Worm (Caenorhabditis elegans) whole organism, late embryonic: ENCODE results near the gene acr-3.

ENCODE experiments used
- C38D4.7 ChIP-seq: fragments of 200-800 bp; sonication (Bioruptor generic); optimal IDR thresholded peaks from 2 replicates; lab custom pipeline; 2018; ENCODE audit warnings: mild to moderate bottlenecking, missing genetic modification characterization, moderate library complexity, missing compliant biosample characterization
- K09A11.1 ChIP-seq: sonication (generic microtip); optimal IDR thresholded peaks from 2 replicates; lab custom pipeline; 2017; ENCODE audit warnings: antibody characterized with exemption, mild to moderate bottlenecking, missing genetic modification characterization, missing compliant biosample characterization; ENCODE audit not compliant: insufficient read depth
- ahr-1 ChIP-seq: sonication (generic microtip); optimal IDR thresholded peaks from 2 replicates; lab custom pipeline; 2016; ENCODE audit warnings: missing genetic modification characterization, missing compliant biosample characterization
- ceh-14 ChIP-seq: sonication (generic microtip); optimal IDR thresholded peaks from 2 replicates; lab custom pipeline; 2016; ENCODE audit warnings: missing genotype, missing genetic modification characterization, missing compliant biosample characterization
- ceh-18 ChIP-seq: sonication (generic microtip); optimal IDR thresholded peaks from 2 replicates; lab custom pipeline; 2016; ENCODE audit warnings: missing genetic modification characterization, missing compliant biosample characterization
- ceh-19 ChIP-seq: fragments of 200-800 bp; sonication (Bioruptor generic); optimal IDR thresholded peaks from 2 replicates; lab custom pipeline; 2018; ENCODE audit warnings: mild to moderate bottlenecking, missing genetic modification characterization, missing compliant biosample characterization
- ceh-30 ChIP-seq: fragments of 150-350 bp; optimal IDR thresholded peaks from 2 replicates; lab custom pipeline; 2014; ENCODE audit warnings: missing biosample characterization, missing genetic modification characterization
- ceh-45 ChIP-seq: fragments of 200-800 bp; sonication (Bioruptor generic); IDR thresholded peaks from 2 replicates; pipeline ENCODE4 v1.3.6; 2022; ENCODE audit warnings: missing genetic modification reagents, missing genetic modification characterization, missing compliant biosample characterization
- ceh-48 ChIP-seq: sonication (generic microtip); optimal IDR thresholded peaks from 2 replicates; lab custom pipeline; 2016; ENCODE audit warnings: missing genetic modification characterization, inconsistent platforms, missing compliant biosample characterization
- dmd-4 ChIP-seq: sonication (generic microtip); optimal IDR thresholded peaks from 2 replicates; lab custom pipeline; 2016; ENCODE audit warnings: borderline replicate concordance, missing genetic modification characterization, missing compliant biosample characterization
- elt-2 ChIP-seq: sonication (generic microtip); optimal IDR thresholded peaks from 2 replicates; lab custom pipeline; 2016; ENCODE audit warnings: missing genetic modification reagents, missing genetic modification characterization, missing compliant biosample characterization
- eyg-1 ChIP-seq: sonication (generic microtip); optimal IDR thresholded peaks from 2 replicates; lab custom pipeline; 2016; ENCODE audit warnings: missing genotype, missing genetic modification characterization, missing compliant biosample characterization
- hlh-30 ChIP-seq: sonication (generic microtip); optimal IDR thresholded peaks from 2 replicates; lab custom pipeline; 2017; ENCODE audit warnings: antibody characterized with exemption, missing genetic modification characterization, missing compliant biosample characterization; ENCODE audit not compliant: insufficient read depth
- hlh-6 ChIP-seq: sonication (generic microtip); optimal IDR thresholded peaks from 2 replicates; lab custom pipeline; 2016; ENCODE audit warnings: missing genotype, missing genetic modification characterization, missing compliant biosample characterization
- lin-11 ChIP-seq: fragments of 200-800 bp; sonication (Bioruptor generic); optimal IDR thresholded peaks from 2 replicates; lab custom pipeline; 2018; ENCODE audit warnings: mild to moderate bottlenecking, missing genetic modification characterization, missing compliant biosample characterization
- madf-2 ChIP-seq: sonication (generic microtip); optimal IDR thresholded peaks from 2 replicates; lab custom pipeline; 2017; ENCODE audit warnings: missing genetic modification characterization, missing compliant biosample characterization
- mec-3 ChIP-seq: sonication (generic microtip); optimal IDR thresholded peaks from 2 replicates; lab custom pipeline; 2016; ENCODE audit warnings: borderline replicate concordance, missing genetic modification characterization, missing compliant biosample characterization
- nfya-1 ChIP-seq: sonication (generic microtip); optimal IDR thresholded peaks from 2 replicates; lab custom pipeline; 2017; ENCODE audit warnings: missing genetic modification characterization, mild to moderate bottlenecking, missing compliant biosample characterization, antibody characterized with exemption, moderate library complexity
- nhr-11 ChIP-seq: fragments of 150-350 bp; optimal IDR thresholded peaks from 2 replicates; lab custom pipeline; 2014; ENCODE audit warnings: missing biosample characterization, missing genetic modification characterization
- npax-4 ChIP-seq: sonication (generic microtip); optimal IDR thresholded peaks from 2 replicates; lab custom pipeline; 2016; ENCODE audit warnings: missing genetic modification characterization, missing compliant biosample characterization
- pqm-1 ChIP-seq: sonication (generic microtip); optimal IDR thresholded peaks from 2 replicates; lab custom pipeline; 2016; ENCODE audit warnings: missing genetic modification characterization, missing compliant biosample characterization
- pros-1 ChIP-seq: fragments of 150-350 bp; optimal IDR thresholded peaks from 2 replicates; lab custom pipeline; 2014; ENCODE audit warnings: missing biosample characterization, missing genetic modification reagents, missing genetic modification characterization
- ref-2 ChIP-seq: sonication (generic microtip); optimal IDR thresholded peaks from 2 replicates; lab custom pipeline; 2016; ENCODE audit warnings: missing genetic modification characterization, missing compliant biosample characterization
- rnt-1 ChIP-seq: sonication (generic microtip); optimal IDR thresholded peaks from 2 replicates; lab custom pipeline; 2016; ENCODE audit warnings: missing genetic modification characterization, missing compliant biosample characterization
- sox-2 ChIP-seq: fragments of 200-800 bp; sonication (Bioruptor generic); IDR thresholded peaks from 2 replicates; pipeline ENCODE4 v1.3.6; 2022; ENCODE audit warnings: missing genetic modification reagents, missing genetic modification characterization, missing compliant biosample characterization
- syd-9 ChIP-seq: sonication (generic microtip); optimal IDR thresholded peaks from 2 replicates; lab custom pipeline; 2016; ENCODE audit warnings: mild to moderate bottlenecking, missing genetic modification characterization, moderate library complexity, missing compliant biosample characterization
- tbx-7 ChIP-seq: sonication (generic microtip); optimal IDR thresholded peaks from 2 replicates; lab custom pipeline; 2016; ENCODE audit warnings: missing genotype, missing genetic modification characterization, missing compliant biosample characterization
- ttx-3 ChIP-seq: sonication (generic microtip); optimal IDR thresholded peaks from 2 replicates; lab custom pipeline; 2016; ENCODE audit warnings: missing genetic modification reagents, missing genetic modification characterization, missing compliant biosample characterization
- unc-3 ChIP-seq, 2 experiments: fragments of 200-800 bp in 1 of 2; sonication (Bioruptor generic) in 1 of 2; sonication (generic microtip) in 1 of 2; conservative IDR thresholded peaks in 1 of 2; optimal IDR thresholded peaks in 1 of 2; 2 replicates each; pipeline versions ENCODE4 v1.3.6 to Lab custom; 2016 to 2022; ENCODE audit warnings: missing compliant biosample characterization in 2 of 2, missing genetic modification characterization in 2 of 2, missing genetic modification reagents in 1 of 2
- unc-42 ChIP-seq: sonication (generic microtip); optimal IDR thresholded peaks from 2 replicates; lab custom pipeline; 2016; ENCODE audit warnings: missing genotype, missing genetic modification characterization, missing compliant biosample characterization
- unc-55 ChIP-seq: sonication (generic microtip); optimal IDR thresholded peaks from 2 replicates; lab custom pipeline; 2017; ENCODE audit warnings: missing biosample characterization, missing genetic modification reagents, missing genetic modification characterization
- zip-5 ChIP-seq: sonication (generic microtip); optimal IDR thresholded peaks from 2 replicates; lab custom pipeline; 2016; ENCODE audit warnings: missing genetic modification characterization, missing compliant biosample characterization
- ztf-16 ChIP-seq: sonication (generic microtip); optimal IDR thresholded peaks from 2 replicates; lab custom pipeline; 2017; ENCODE audit warnings: missing genetic modification characterization, missing compliant biosample characterization

acr-3 gene

DNA sequence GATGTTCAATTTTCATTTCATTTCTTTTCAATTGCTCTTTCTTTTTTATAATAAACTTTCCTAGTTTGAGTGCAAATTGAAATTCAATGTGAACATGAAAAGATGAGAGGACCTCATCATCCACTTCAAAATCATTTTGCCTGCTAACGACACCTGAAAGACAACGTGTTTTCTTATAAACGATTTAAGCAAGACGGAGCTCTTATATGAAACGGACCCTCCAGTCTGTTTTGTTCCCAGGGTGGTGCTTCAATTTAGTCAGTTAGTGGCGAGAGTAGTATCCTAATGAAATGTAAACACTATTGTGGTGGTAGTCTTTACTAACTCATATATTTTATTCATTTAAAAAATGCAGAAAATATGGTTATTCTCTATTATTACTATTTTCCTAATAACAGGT is at the start of gene acr-3:
TSS of gene acr-3 (plus strand) at position 301 of the 400 bp plus-strand sequence.
- TF ChIP-seq madf-2, result no peak
- TF ChIP-seq ceh-48 (tag; lab: Kevin White, UChicago), result no peak

DNA sequence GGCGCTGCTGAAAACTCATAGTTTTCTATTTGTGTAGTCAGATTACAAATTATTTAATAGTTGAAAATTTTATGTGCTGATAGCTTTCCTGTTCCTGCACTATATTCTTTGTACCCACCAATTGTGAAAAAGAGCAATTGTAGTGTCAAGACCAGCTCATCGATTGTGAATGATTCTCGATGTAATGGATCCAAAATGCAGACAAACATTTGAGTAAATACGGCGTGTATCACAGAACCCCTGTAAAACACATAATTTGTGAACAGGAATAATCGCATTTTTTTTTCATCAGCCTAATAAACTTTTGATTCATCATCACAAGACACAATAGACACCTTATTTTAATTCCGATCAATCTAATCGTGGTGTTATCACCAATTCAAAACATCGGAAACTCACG is 47.1 kb upstream of the acr-3 start:
- no peak for TF ChIP-seq eyg-1 (tag; lab: Kevin White, UChicago)
- TF ChIP-seq nhr-11 (tag; lab: Kevin White, UChicago), result no peak
- TF ChIP-seq dmd-4 (tag; lab: Kevin White, UChicago), result no peak
- TF ChIP-seq, all 69 proteins: peak for 0

ce11 chrX:6663780-6664437 is 45.4 kb upstream of the acr-3 start:
- no peak for TF ChIP-seq ceh-45 (GFP tag; lab: Robert Waterston, UW)
- no peak for TF ChIP-seq madf-2
- no peak for TF ChIP-seq ttx-3 (tag; lab: Kevin White, UChicago)
- TF ChIP-seq ceh-14 (tag; lab: Kevin White, UChicago), result no peak
- TF ChIP-seq hlh-6 (tag; lab: Kevin White, UChicago), result no peak
- TF ChIP-seq pqm-1 (tag; lab: Kevin White, UChicago), result no peak
- TF ChIP-seq zip-5, result no peak
- TF ChIP-seq ref-2 (tag; lab: Kevin White, UChicago), result no peak
- TF ChIP-seq unc-3 (GFP tag; conservative IDR thresholded peaks at IDR 0.05; lab: Robert Waterston, UW), result no peak
- no peak for TF ChIP-seq unc-3 (tag; optimal IDR thresholded peaks at IDR 0.05; lab: Kevin White, UChicago)
- no peak for TF ChIP-seq ceh-30 (tag; lab: Kevin White, UChicago)
- TF ChIP-seq lin-11 (tag; lab: Kevin White, UChicago), result no peak
- TF ChIP-seq sox-2 (GFP tag; lab: Robert Waterston, UW), result no peak
- TF ChIP-seq mec-3 (tag; lab: Kevin White, UChicago), result no peak

DNA sequence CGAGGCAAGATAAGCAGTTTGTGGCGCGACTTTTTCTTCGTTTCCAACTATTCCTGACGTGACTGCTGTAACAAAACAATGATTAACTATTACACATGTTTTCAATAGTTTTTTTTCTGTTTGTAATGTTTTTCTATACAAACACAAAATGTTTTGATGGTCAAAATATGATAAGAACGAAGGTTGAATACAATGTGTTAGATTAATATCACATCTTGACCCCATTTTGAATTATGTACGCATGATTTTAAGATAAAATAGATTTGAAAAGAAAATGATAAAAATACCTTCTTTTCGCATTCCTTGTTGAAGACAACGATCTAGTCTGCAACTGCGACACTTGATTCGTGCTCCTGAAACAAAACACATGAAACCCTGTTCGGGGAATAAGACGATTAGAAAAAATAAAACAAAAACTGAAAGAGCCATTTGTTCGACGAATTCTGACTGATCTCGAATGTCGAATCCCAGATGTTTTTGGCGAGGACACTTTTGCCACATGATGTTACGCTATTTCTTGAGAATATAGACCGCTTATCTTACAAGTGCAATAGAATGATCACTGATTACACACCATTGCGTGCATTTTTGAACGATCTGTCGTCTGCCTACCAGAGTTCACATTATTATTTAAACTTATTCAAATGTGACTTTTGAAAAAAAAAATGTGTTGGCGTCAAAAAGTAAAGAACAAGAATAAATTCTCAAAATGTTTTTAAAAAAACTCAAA is 44.0 kb upstream of the acr-3 start:
- TF ChIP-seq pros-1 (tag; lab: Kevin White, UChicago), result no peak
- TF ChIP-seq nfya-1 (tag; lab: Kevin White, UChicago), result no peak
- no peak for TF ChIP-seq hlh-30 (tag; lab: Kevin White, UChicago)
- TF ChIP-seq C38D4.7 (GFP tag; lab: Kevin White, UChicago), result no peak
- TF ChIP-seq elt-2 (tag; lab: Kevin White, UChicago), result no peak
- TF ChIP-seq ttx-3 (tag; lab: Kevin White, UChicago), result no peak
- no peak for TF ChIP-seq npax-4 (tag; lab: Kevin White, UChicago)
- TF ChIP-seq ceh-14 (tag; lab: Kevin White, UChicago), result no peak
- no peak for TF ChIP-seq ceh-19 (GFP tag; lab: Kevin White, UChicago)
- no peak for TF ChIP-seq tbx-7 (tag; lab: Kevin White, UChicago)
- no peak for TF ChIP-seq ahr-1 (tag; lab: Kevin White, UChicago)
- no peak for TF ChIP-seq unc-55 (GFP tag; lab: Kevin White, UChicago)
- TF ChIP-seq nhr-11 (tag; lab: Kevin White, UChicago), result no peak
- no peak for TF ChIP-seq rnt-1 (tag; lab: Kevin White, UChicago)
- TF ChIP-seq K09A11.1 (tag; lab: Kevin White, UChicago), result no peak
- no peak for TF ChIP-seq syd-9 (tag; lab: Kevin White, UChicago)
- no peak for TF ChIP-seq unc-42 (tag; lab: Kevin White, UChicago)
- TF ChIP-seq ztf-16 (tag; lab: Kevin White, UChicago), result no peak
- TF ChIP-seq ceh-18 (tag; lab: Kevin White, UChicago), result no peak
- TF ChIP-seq, all 69 proteins: peak for 0
